Worm (Caenorhabditis elegans) whole organism, L2 larva: ENCODE results near the gene R151.8.

Experiments
- C34F6.9 ChIP-seq: fragments of 150-350 bp; optimal IDR thresholded peaks from 2 replicates; lab custom pipeline; 2014; ENCODE audit warnings: missing biosample characterization, missing genetic modification characterization
- F13H6.1 ChIP-seq: sonication (generic microtip); optimal IDR thresholded peaks from 2 replicates; lab custom pipeline; 2016; ENCODE audit warnings: missing genetic modification characterization, missing compliant biosample characterization
- R02D3.7 ChIP-seq: fragments of 150-350 bp; optimal IDR thresholded peaks from 2 replicates; lab custom pipeline; 2014; ENCODE audit warnings: missing biosample characterization, missing genetic modification characterization
- Y55F3AM.14 ChIP-seq: fragments of 200-800 bp; sonication (Bioruptor generic); optimal IDR thresholded peaks from 2 replicates; lab custom pipeline; 2018; ENCODE audit warnings: mild to moderate bottlenecking, missing genetic modification characterization, missing compliant biosample characterization
- ZK546.5 ChIP-seq: sonication (generic microtip); optimal IDR thresholded peaks from 2 replicates; lab custom pipeline; 2017; ENCODE audit warnings: missing biosample characterization, missing genetic modification characterization
- alr-1 ChIP-seq: fragments of 150-350 bp; optimal IDR thresholded peaks from 2 replicates; lab custom pipeline; 2014; ENCODE audit warnings: missing biosample characterization, missing genetic modification characterization
- aly-2 ChIP-seq: fragments of 150-350 bp; optimal IDR thresholded peaks from 2 replicates; lab custom pipeline; 2014; ENCODE audit warnings: missing biosample characterization, missing genetic modification characterization
- ama-1 ChIP-seq: fragments of 150-350 bp; optimal IDR thresholded peaks from 2 replicates; lab custom pipeline; 2018; ENCODE audit warnings: inconsistent platforms
- blmp-1 ChIP-seq: sonication (generic microtip); optimal IDR thresholded peaks from 2 replicates; lab custom pipeline; 2017; ENCODE audit warnings: missing genetic modification characterization, mild to moderate bottlenecking, missing compliant biosample characterization, antibody characterized with exemption, moderate library complexity; ENCODE audit not compliant: insufficient read depth
- ceh-16 ChIP-seq: fragments of 150-350 bp; optimal IDR thresholded peaks from 2 replicates; lab custom pipeline; 2014; ENCODE audit warnings: missing biosample characterization, missing genetic modification characterization
- ceh-82 ChIP-seq: fragments of 150-350 bp; optimal IDR thresholded peaks from 2 replicates; lab custom pipeline; 2014; ENCODE audit warnings: missing biosample characterization, missing genetic modification characterization
- crh-2 ChIP-seq: sonication (generic microtip); optimal IDR thresholded peaks from 2 replicates; lab custom pipeline; 2017; ENCODE audit warnings: missing biosample characterization, missing genetic modification characterization
- dmd-4 ChIP-seq: sonication (generic microtip); optimal IDR thresholded peaks from 2 replicates; lab custom pipeline; 2017; ENCODE audit warnings: missing biosample characterization, missing genetic modification characterization
- egl-27 ChIP-seq: sonication (generic microtip); optimal IDR thresholded peaks from 3 replicates; lab custom pipeline; 2017; ENCODE audit warnings: missing biosample characterization, missing genetic modification reagents, missing genetic modification characterization
- elt-1 ChIP-seq: fragments of 150-350 bp; optimal IDR thresholded peaks from 2 replicates; lab custom pipeline; 2014; ENCODE audit warnings: missing biosample characterization, missing genetic modification characterization
- elt-3 ChIP-seq: sonication (generic microtip); optimal IDR thresholded peaks from 2 replicates; lab custom pipeline; 2017; ENCODE audit warnings: missing biosample characterization, missing genetic modification characterization
- gmeb-1 ChIP-seq: fragments of 150-350 bp; optimal IDR thresholded peaks from 2 replicates; lab custom pipeline; 2014; ENCODE audit warnings: missing biosample characterization, missing genetic modification characterization
- lin-11 ChIP-seq: fragments of 150-350 bp; sonication (generic microtip); optimal IDR thresholded peaks from 2 replicates; lab custom pipeline; 2014; ENCODE audit warnings: missing biosample characterization, missing genetic modification characterization, inconsistent platforms, mixed read lengths
- lin-13 ChIP-seq: fragments of 150-350 bp; optimal IDR thresholded peaks from 2 replicates; lab custom pipeline; 2014; ENCODE audit warnings: missing biosample characterization, missing genetic modification reagents, missing genetic modification characterization
- lin-39 ChIP-seq: fragments of 150-350 bp; optimal IDR thresholded peaks from 2 replicates; lab custom pipeline; 2014; ENCODE audit warnings: missing biosample characterization, missing genetic modification reagents, missing genetic modification characterization
- lsy-2 ChIP-seq, 2 experiments: fragments of 150-350 bp in 1 of 2; sonication (generic microtip) in 1 of 2; optimal IDR thresholded peaks; 2 replicates each; lab custom pipeline; 2014 to 2017; ENCODE audit warnings: missing biosample characterization in 2 of 2, missing genetic modification characterization in 2 of 2
- mab-5 ChIP-seq: fragments of 150-350 bp; optimal IDR thresholded peaks from 2 replicates; lab custom pipeline; 2014; ENCODE audit warnings: missing biosample characterization, missing genetic modification characterization
- mbf-1 ChIP-seq: sonication (generic microtip); optimal IDR thresholded peaks from 2 replicates; lab custom pipeline; 2017; ENCODE audit warnings: missing biosample characterization, missing genetic modification characterization
- mdl-1 ChIP-seq, 2 experiments: fragments of 150-350 bp in 1 of 2; sonication (generic microtip) in 1 of 2; optimal IDR thresholded peaks; 2 replicates each; lab custom pipeline; 2017; ENCODE audit warnings: missing biosample characterization in 2 of 2, missing genetic modification characterization in 2 of 2
- nhr-10 ChIP-seq: sonication (generic microtip); optimal IDR thresholded peaks from 2 replicates; lab custom pipeline; 2017; ENCODE audit warnings: missing biosample characterization, missing genetic modification characterization
- nhr-11 ChIP-seq: fragments of 150-350 bp; optimal IDR thresholded peaks from 2 replicates; lab custom pipeline; 2014; ENCODE audit warnings: missing biosample characterization, missing genetic modification characterization
- nhr-12 ChIP-seq: fragments of 150-350 bp; optimal IDR thresholded peaks from 2 replicates; lab custom pipeline; 2014; ENCODE audit warnings: missing biosample characterization, missing genetic modification characterization
- nhr-129 ChIP-seq: fragments of 150-350 bp; optimal IDR thresholded peaks from 2 replicates; lab custom pipeline; 2014; ENCODE audit warnings: missing biosample characterization, missing genetic modification characterization
- nhr-21 ChIP-seq: fragments of 150-350 bp; optimal IDR thresholded peaks from 2 replicates; lab custom pipeline; 2014; ENCODE audit warnings: missing biosample characterization, missing genetic modification characterization
- nhr-23 ChIP-seq: fragments of 150-350 bp; optimal IDR thresholded peaks from 2 replicates; lab custom pipeline; 2014; ENCODE audit warnings: missing biosample characterization, missing genetic modification reagents, missing genetic modification characterization
- nhr-237 ChIP-seq: fragments of 150-350 bp; optimal IDR thresholded peaks from 2 replicates; lab custom pipeline; 2014; ENCODE audit warnings: missing biosample characterization, missing genetic modification characterization
- nhr-25 ChIP-seq: fragments of 150-350 bp; sonication (generic microtip); optimal IDR thresholded peaks from 3 replicates; lab custom pipeline; 2014; ENCODE audit warnings: missing biosample characterization, missing genetic modification characterization
- nhr-6 ChIP-seq: fragments of 150-350 bp; optimal IDR thresholded peaks from 2 replicates; lab custom pipeline; 2014; ENCODE audit warnings: missing biosample characterization, missing genetic modification characterization
- nhr-77 ChIP-seq: fragments of 150-350 bp; optimal IDR thresholded peaks from 2 replicates; lab custom pipeline; 2014; ENCODE audit warnings: missing biosample characterization, missing genetic modification characterization
- peb-1 ChIP-seq: fragments of 150-350 bp; optimal IDR thresholded peaks from 2 replicates; lab custom pipeline; 2014; ENCODE audit warnings: missing biosample characterization, missing genetic modification characterization
- sem-4 ChIP-seq: fragments of 150-350 bp; optimal IDR thresholded peaks from 2 replicates; lab custom pipeline; 2014; ENCODE audit warnings: missing biosample characterization, missing genetic modification reagents, missing genetic modification characterization
- skn-1 ChIP-seq: sonication (generic microtip); optimal IDR thresholded peaks from 2 replicates; lab custom pipeline; 2017; ENCODE audit warnings: missing biosample characterization, missing genetic modification characterization
- sma-3 ChIP-seq: sonication (generic microtip); optimal IDR thresholded peaks from 2 replicates; lab custom pipeline; 2016; ENCODE audit warnings: missing genetic modification reagents, missing genetic modification characterization, missing compliant biosample characterization
- snpc-4 ChIP-seq: fragments of 150-350 bp; optimal IDR thresholded peaks from 2 replicates; lab custom pipeline; 2014; ENCODE audit warnings: missing biosample characterization, missing genetic modification characterization
- unc-39 ChIP-seq: fragments of 150-350 bp; optimal IDR thresholded peaks from 2 replicates; lab custom pipeline; 2014; ENCODE audit warnings: missing biosample characterization, missing genetic modification characterization
- unc-55 ChIP-seq: fragments of 150-350 bp; sonication (generic microtip); optimal IDR thresholded peaks from 3 replicates; lab custom pipeline; 2014; ENCODE audit warnings: missing biosample characterization, missing genetic modification reagents, missing genetic modification characterization
- unc-62 ChIP-seq: fragments of 150-350 bp; optimal IDR thresholded peaks from 2 replicates; lab custom pipeline; 2014; ENCODE audit warnings: missing biosample characterization, missing genetic modification reagents, missing genetic modification characterization
- zag-1 ChIP-seq: fragments of 150-350 bp; optimal IDR thresholded peaks from 2 replicates; lab custom pipeline; 2014; ENCODE audit warnings: missing biosample characterization, missing genetic modification characterization
- ztf-1 ChIP-seq: fragments of 200-800 bp; sonication (Bioruptor generic); conservative IDR thresholded peaks from 2 replicates; pipeline ENCODE4 v1.3.6; 2022; ENCODE audit warnings: missing genetic modification characterization, missing compliant biosample characterization
- ztf-11 ChIP-seq: sonication (generic microtip); optimal IDR thresholded peaks from 2 replicates; lab custom pipeline; 2017; ENCODE audit warnings: missing biosample characterization, missing genetic modification characterization
- ztf-4 ChIP-seq: fragments of 150-350 bp; optimal IDR thresholded peaks from 2 replicates; lab custom pipeline; 2014; ENCODE audit warnings: missing biosample characterization, missing genetic modification characterization

Gene R151.8

ce11 chrIII:7241065-7241464, 11.5 kb upstream of the R151.8 start, which contains the start of gene ztf-31:
TSS of gene ztf-31 (plus strand) at chrIII:7241365.
- no peak for TF ChIP-seq mbf-1 (tag; lab: Kevin White, UChicago)
- TF ChIP-seq Y55F3AM.14 (GFP tag; lab: Kevin White, UChicago) = no peak
- no peak for TF ChIP-seq aly-2
- no peak for TF ChIP-seq C34F6.9 (tag; lab: Kevin White, UChicago)
- TF ChIP-seq elt-3 (tag; lab: Kevin White, UChicago) = no peak
- TF ChIP-seq nhr-12 = no peak
- no peak for TF ChIP-seq egl-27 (tag; lab: Kevin White, UChicago)
- no peak for TF ChIP-seq dmd-4
- TF ChIP-seq nhr-129 (tag; lab: Kevin White, UChicago) = no peak
- no peak for TF ChIP-seq nhr-11
- TF ChIP-seq snpc-4 (tag; lab: Kevin White, UChicago) = no peak
- TF ChIP-seq R02D3.7 (tag; lab: Kevin White, UChicago) = no peak

DNA sequence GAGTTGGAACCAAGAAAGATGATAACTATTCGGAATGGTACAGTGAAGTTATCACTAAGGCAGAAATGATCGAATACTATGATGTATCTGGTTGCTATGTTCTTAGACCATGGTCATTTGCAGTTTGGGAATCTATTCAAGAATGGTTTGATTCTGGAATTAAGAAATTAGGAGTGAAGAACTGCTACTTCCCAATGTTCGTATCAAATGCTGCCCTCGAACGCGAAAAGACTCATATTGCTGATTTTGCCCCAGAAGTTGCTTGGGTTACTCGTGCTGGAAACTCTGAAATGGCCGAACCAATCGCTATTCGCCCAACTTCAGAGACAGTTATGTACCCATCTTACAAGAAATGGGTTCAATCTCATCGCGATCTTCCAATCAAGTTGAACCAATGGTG, 9.8 kb upstream of the R151.8 start:
- TF ChIP-seq elt-3 (tag; lab: Kevin White, UChicago) = no peak
- no peak for TF ChIP-seq crh-2 (tag; lab: Kevin White, UChicago)

- no peak for TF ChIP-seq elt-1 (tag; lab: Kevin White, UChicago)
- peak; percentile 22 for TF ChIP-seq nhr-129 (tag; lab: Kevin White, UChicago)
- TF ChIP-seq crh-2 (tag; lab: Kevin White, UChicago) = no peak
Observed at ce11 chrIII:7238727-7239126, 9.1 kb upstream of the R151.8 start, which contains the start of gene pars-1. TSS of gene pars-1 (plus strand) at chrIII:7239027.

DNA sequence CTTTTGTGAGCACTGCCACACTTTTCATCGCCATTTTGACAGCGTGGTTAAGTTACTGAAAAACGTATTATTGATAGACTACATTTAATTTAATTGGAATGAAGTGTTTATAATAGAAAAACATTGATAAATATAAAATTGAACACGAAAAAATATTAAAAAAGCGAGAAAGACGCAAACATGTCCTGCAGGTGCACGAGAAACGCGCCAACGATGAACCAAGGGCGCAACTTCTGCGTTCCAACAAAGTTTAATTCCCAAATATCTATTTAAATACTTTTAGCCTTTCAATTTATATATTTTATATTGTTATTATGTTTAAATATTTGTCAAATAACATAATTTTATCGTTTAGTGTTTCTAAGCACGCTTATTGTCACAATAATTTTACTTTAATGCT, 4.6 kb upstream of the R151.8 start, which contains the start of gene ndus-8:
TSS of gene ndus-8 (minus strand) at position 55 of the 400 bp plus-strand sequence.
- no peak for TF ChIP-seq elt-3 (tag; lab: Kevin White, UChicago)
- peak; percentile 60 for TF ChIP-seq lin-13 (GFP tag; lab: Kevin White, UChicago)
- TF ChIP-seq aly-2 = no peak
- TF ChIP-seq ztf-11 = no peak
- TF ChIP-seq nhr-12 = no peak
- peak; percentile 40 for TF ChIP-seq F13H6.1 (tag; lab: Kevin White, UChicago)
- TF ChIP-seq nhr-11 = no peak
- peak; percentile 32 for TF ChIP-seq nhr-6 (tag; lab: Kevin White, UChicago)
- TF ChIP-seq nhr-25 = peak; percentile 69
- no peak for TF ChIP-seq ZK546.5 (tag; lab: Kevin White, UChicago)
- TF ChIP-seq egl-27 (tag; lab: Kevin White, UChicago) = peak; percentile 59
- TF ChIP-seq skn-1 = no peak
- no peak for TF ChIP-seq nhr-237
- TF ChIP-seq elt-1 (tag; lab: Kevin White, UChicago) = no peak
- no peak for TF ChIP-seq dmd-4
- TF ChIP-seq alr-1 = no peak
- peak; percentile 43 for TF ChIP-seq nhr-129 (tag; lab: Kevin White, UChicago)
- TF ChIP-seq nhr-23 (tag; lab: Kevin White, UChicago) = no peak
- peak; percentile 36 for TF ChIP-seq sem-4
- no peak for TF ChIP-seq ceh-16
- no peak for TF ChIP-seq unc-55 (GFP tag; lab: Kevin White, UChicago)
- TF ChIP-seq mab-5 = no peak
- TF ChIP-seq Y55F3AM.14 (GFP tag; lab: Kevin White, UChicago) = no peak
- TF ChIP-seq mbf-1 (tag; lab: Kevin White, UChicago) = no peak
- no peak for TF ChIP-seq ztf-1 (GFP tag; lab: Robert Waterston, UW)
- TF ChIP-seq peb-1 (tag; lab: Kevin White, UChicago) = no peak
- TF ChIP-seq unc-39 (tag; lab: Kevin White, UChicago) = no peak
- no peak for TF ChIP-seq nhr-10
- peak; percentile 61 to 86 for TF ChIP-seq lsy-2 (tag; optimal IDR thresholded peaks at IDR 0.05; lab: Kevin White, UChicago)
- TF ChIP-seq ztf-4 (tag; lab: Kevin White, UChicago) = peak; percentile 59
- TF ChIP-seq ceh-82 = no peak
- peak; percentile 58 for TF ChIP-seq sma-3 (GFP tag; lab: Kevin White, UChicago)
- no peak for TF ChIP-seq ama-1
- no peak for TF ChIP-seq blmp-1 (tag; lab: Kevin White, UChicago)
- TF ChIP-seq lin-11 (tag; lab: Kevin White, UChicago) = peak; percentile 54
- TF ChIP-seq zag-1 = no peak
- TF ChIP-seq R02D3.7 (tag; lab: Kevin White, UChicago) = no peak
- no peak for TF ChIP-seq nhr-77 (tag; lab: Kevin White, UChicago)
- no peak for TF ChIP-seq mdl-1 (tag; optimal IDR thresholded peaks at IDR 0.05; lab: Kevin White, UChicago)
- TF ChIP-seq nhr-21 (tag; lab: Kevin White, UChicago) = peak; percentile 54
- TF ChIP-seq lin-39 = no peak
- TF ChIP-seq snpc-4 (tag; lab: Kevin White, UChicago) = peak; percentile 74
- peak; percentile 75 for TF ChIP-seq gmeb-1 (tag; lab: Kevin White, UChicago)
- peak; percentile 79 for TF ChIP-seq C34F6.9 (tag; lab: Kevin White, UChicago)
- TF ChIP-seq unc-62 (GFP tag; lab: Kevin White, UChicago) = no peak
- TF ChIP-seq crh-2 (tag; lab: Kevin White, UChicago) = peak; percentile 67
